Fruit fly (Drosophila melanogaster) whole organism: ENCODE measurements around the gene CG1951.

Experiments used
- CG8478 ChIP-seq: fragments of >200 bp; optimal IDR thresholded peaks from 2 replicates; lab custom pipeline; 2018; ENCODE audit warnings: inconsistent platforms
- Dll ChIP-seq: fragments of >200 bp; optimal IDR thresholded peaks from 2 replicates; lab custom pipeline; 2017
- pan ChIP-seq: fragments of >200 bp; optimal IDR thresholded peaks from 2 replicates; lab custom pipeline; 2017
- psq ChIP-seq: fragments of >200 bp; optimal IDR thresholded peaks from 2 replicates; lab custom pipeline; 2017
- usp ChIP-seq: fragments of >200 bp; optimal IDR thresholded peaks from 2 replicates; lab custom pipeline; 2017; ENCODE audit warnings: missing biosample characterization, missing genetic modification characterization, mixed read lengths

DNA sequence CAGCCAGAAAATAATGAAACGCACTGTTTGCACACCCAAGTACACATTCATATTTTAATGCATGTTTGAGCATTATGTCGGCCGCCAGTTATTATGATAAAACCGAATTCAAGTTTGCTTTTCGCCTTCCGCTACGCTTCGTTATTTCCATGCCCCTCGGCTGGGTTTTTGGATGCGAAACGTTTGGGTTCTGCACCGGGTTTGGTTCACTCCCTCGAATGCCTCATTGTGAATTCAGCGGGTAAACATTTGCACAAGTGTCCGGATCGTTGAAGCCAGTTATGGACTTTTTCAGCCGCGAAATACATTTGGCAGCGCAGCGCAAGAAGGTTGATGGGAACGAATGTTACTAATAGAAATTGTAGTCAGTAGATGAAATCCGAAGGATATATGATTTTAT, 44.1 kb downstream of the CG1951 start:
- TF ChIP-seq pan (lab: Kevin White, UChicago): no peak
- no peak for TF ChIP-seq psq (lab: Kevin White, UChicago)
- no peak for TF ChIP-seq CG8478
- TF ChIP-seq usp (GFP tag; lab: Kevin White, UChicago): no peak
- no peak for TF ChIP-seq Dll (lab: Kevin White, UChicago)
